Worm (Caenorhabditis elegans) whole organism, L1 larva: ENCODE measurements around the gene apc-2.
A peak's percentile ranks its signal among the peaks of the same experiment; 100 is the strongest.

Experiments used
- C16A3.4 ChIP-seq: fragments of 150-350 bp; optimal IDR thresholded peaks from 2 replicates; lab custom pipeline; 2014; ENCODE audit warnings: missing biosample characterization, missing genetic modification characterization
- F16B12.6 ChIP-seq: fragments of 150-350 bp; optimal IDR thresholded peaks from 2 replicates; lab custom pipeline; 2014; ENCODE audit warnings: missing biosample characterization, missing genetic modification characterization
- Y116A8C.19 ChIP-seq: sonication (generic microtip); optimal IDR thresholded peaks from 2 replicates; lab custom pipeline; 2016; ENCODE audit warnings: missing compliant biosample characterization, missing genetic modification characterization, borderline replicate concordance
- aha-1 ChIP-seq: fragments of 150-350 bp; optimal IDR thresholded peaks from 2 replicates; lab custom pipeline; 2014; ENCODE audit warnings: missing biosample characterization, missing genetic modification characterization
- aly-2 ChIP-seq: fragments of 150-350 bp; optimal IDR thresholded peaks from 2 replicates; lab custom pipeline; 2014; ENCODE audit warnings: missing biosample characterization, missing genetic modification characterization
- ama-1 ChIP-seq: fragments of 150-350 bp; optimal IDR thresholded peaks from 2 replicates; lab custom pipeline; 2014
- blmp-1 ChIP-seq: fragments of 150-350 bp; optimal IDR thresholded peaks from 2 replicates; lab custom pipeline; 2014; ENCODE audit warnings: missing biosample characterization, missing genetic modification characterization
- ceh-63 ChIP-seq: fragments of 200-800 bp; sonication (Bioruptor generic); optimal IDR thresholded peaks from 2 replicates; lab custom pipeline; 2018; ENCODE audit warnings: mild to moderate bottlenecking, missing genetic modification characterization, missing compliant biosample characterization
- ceh-8 ChIP-seq: fragments of 200-800 bp; sonication (Bioruptor generic); optimal IDR thresholded peaks from 2 replicates; lab custom pipeline; 2018; ENCODE audit warnings: mild to moderate bottlenecking, missing genetic modification characterization, moderate library complexity, missing compliant biosample characterization
- ceh-90 ChIP-seq: sonication (generic microtip); optimal IDR thresholded peaks from 2 replicates; lab custom pipeline; 2016; ENCODE audit warnings: missing genetic modification characterization, missing compliant biosample characterization
- ces-1 ChIP-seq: fragments of 150-350 bp; optimal IDR thresholded peaks from 2 replicates; lab custom pipeline; 2014; ENCODE audit warnings: missing biosample characterization, missing genetic modification reagents, missing genetic modification characterization
- dsc-1 ChIP-seq: sonication (generic microtip); optimal IDR thresholded peaks from 2 replicates; lab custom pipeline; 2016; ENCODE audit warnings: mild to moderate bottlenecking, missing genetic modification characterization, missing compliant biosample characterization
- efl-1 ChIP-seq, 4 experiments: fragments of 150-350 bp; optimal IDR thresholded peaks in 3 of 4; peaks in 1 of 4; 1 replicate in 1 of 4; 2 replicates in 3 of 4; lab custom pipeline; 2014; ENCODE audit warnings: missing biosample characterization in 2 of 4, missing genetic modification characterization in 2 of 4, missing genetic modification reagents in 2 of 4
- efl-3 ChIP-seq: fragments of 200-800 bp; sonication (Bioruptor generic); optimal IDR thresholded peaks from 2 replicates; lab custom pipeline; 2018; ENCODE audit warnings: mild to moderate bottlenecking, missing genetic modification characterization, missing compliant biosample characterization
- egl-13 ChIP-seq: sonication (generic microtip); optimal IDR thresholded peaks from 2 replicates; lab custom pipeline; 2016; ENCODE audit warnings: missing genotype, missing genetic modification reagents, missing genetic modification characterization, missing compliant biosample characterization
- egl-27 ChIP-seq, 2 experiments: fragments of 150-350 bp in 1 of 2; sonication (generic microtip); optimal IDR thresholded peaks; 3 replicates each; lab custom pipeline; 2017 to 2018; ENCODE audit warnings: missing biosample characterization in 2 of 2, missing genetic modification characterization in 2 of 2, missing genetic modification reagents in 2 of 2
- elt-2 ChIP-seq: sonication (generic microtip); optimal IDR thresholded peaks from 2 replicates; lab custom pipeline; 2016; ENCODE audit warnings: missing genetic modification characterization, mild to moderate bottlenecking, inconsistent platforms, missing compliant biosample characterization, missing genetic modification reagents
- elt-3 ChIP-seq, 6 experiments: fragments of 150-350 bp in 1 of 6; sonication (generic microtip); optimal IDR thresholded peaks; 2 replicates each; lab custom pipeline; 2017 to 2018; ENCODE audit warnings: missing biosample characterization in 6 of 6, missing genetic modification characterization in 6 of 6, inconsistent platforms in 1 of 6
- ets-5 ChIP-seq: fragments of 200-800 bp; sonication (Bioruptor generic); IDR thresholded peaks from 2 replicates; pipeline ENCODE4 v1.3.6; 2022; ENCODE audit warnings: missing genetic modification characterization, missing compliant biosample characterization
- fkh-10 ChIP-seq: sonication (generic microtip); optimal IDR thresholded peaks from 2 replicates; lab custom pipeline; 2017; ENCODE audit warnings: missing biosample characterization, missing genetic modification reagents, missing genetic modification characterization
- fkh-4 ChIP-seq: sonication (generic microtip); optimal IDR thresholded peaks from 2 replicates; lab custom pipeline; 2016; ENCODE audit warnings: missing compliant biosample characterization, missing genetic modification characterization, borderline replicate concordance
- fos-1 ChIP-seq: fragments of 150-350 bp; optimal IDR thresholded peaks from 2 replicates; lab custom pipeline; 2014; ENCODE audit warnings: missing biosample characterization, missing genetic modification characterization
- grh-1 ChIP-seq: fragments of 200-800 bp; sonication (Bioruptor generic); IDR thresholded peaks from 2 replicates; pipeline ENCODE4 v1.3.6; 2022; ENCODE audit warnings: missing genetic modification reagents, missing genetic modification characterization, missing compliant biosample characterization
- hlh-4 ChIP-seq: sonication (generic microtip); optimal IDR thresholded peaks from 2 replicates; lab custom pipeline; 2016; ENCODE audit warnings: mild to moderate bottlenecking, missing genetic modification characterization, missing compliant biosample characterization
- hpl-2 ChIP-seq: fragments of 150-350 bp; optimal IDR thresholded peaks from 2 replicates; lab custom pipeline; 2014; ENCODE audit warnings: missing biosample characterization, missing genetic modification reagents, missing genetic modification characterization
- irx-1 ChIP-seq: sonication (generic microtip); optimal IDR thresholded peaks from 2 replicates; lab custom pipeline; 2016; ENCODE audit warnings: missing genetic modification characterization, missing compliant biosample characterization
- isw-1 ChIP-seq: fragments of 200-800 bp; sonication (Bioruptor generic); IDR thresholded peaks from 2 replicates; pipeline ENCODE4 v1.3.6; 2022; ENCODE audit warnings: missing genetic modification characterization, missing compliant biosample characterization
- lin-13 ChIP-seq: fragments of 150-350 bp; optimal IDR thresholded peaks from 2 replicates; lab custom pipeline; 2014; ENCODE audit warnings: missing biosample characterization, missing genetic modification reagents, missing genetic modification characterization
- lin-35 ChIP-seq, 2 experiments: fragments of 150-350 bp; optimal IDR thresholded peaks; 2 replicates each; lab custom pipeline; 2014; ENCODE audit warnings: missing biosample characterization in 2 of 2, missing genetic modification characterization in 2 of 2, missing genetic modification reagents in 2 of 2
- lir-3 ChIP-seq: sonication (generic microtip); optimal IDR thresholded peaks from 2 replicates; lab custom pipeline; 2016; ENCODE audit warnings: mild to moderate bottlenecking, missing genetic modification characterization, moderate library complexity, missing compliant biosample characterization; ENCODE audit not compliant: poor library complexity
- lsy-2 ChIP-seq, 2 experiments: fragments of 150-350 bp; optimal IDR thresholded peaks; 2 replicates each; lab custom pipeline; 2014; ENCODE audit warnings: missing biosample characterization in 2 of 2, missing genetic modification characterization in 2 of 2
- mab-9 ChIP-seq: fragments of 200-800 bp; sonication (Bioruptor generic); IDR thresholded peaks from 2 replicates; pipeline ENCODE4 v1.3.6; 2022; ENCODE audit warnings: missing genetic modification reagents, missing genetic modification characterization, missing compliant biosample characterization
- mdl-1 ChIP-seq, 2 experiments: fragments of 150-350 bp; optimal IDR thresholded peaks; 2 replicates each; lab custom pipeline; 2014 to 2017; ENCODE audit warnings: missing biosample characterization in 2 of 2, missing genetic modification characterization in 2 of 2, inconsistent platforms in 1 of 2
- mef-2 ChIP-seq: fragments of 150-350 bp; optimal IDR thresholded peaks from 2 replicates; lab custom pipeline; 2014; ENCODE audit warnings: missing biosample characterization, missing genetic modification characterization
- nhr-11 ChIP-seq: fragments of 150-350 bp; optimal IDR thresholded peaks from 2 replicates; lab custom pipeline; 2014; ENCODE audit warnings: missing biosample characterization, missing genetic modification characterization
- nhr-12 ChIP-seq: sonication (generic microtip); optimal IDR thresholded peaks from 2 replicates; lab custom pipeline; 2017; ENCODE audit warnings: missing biosample characterization, missing genetic modification characterization
- nhr-20 ChIP-seq: sonication (generic microtip); optimal IDR thresholded peaks from 2 replicates; lab custom pipeline; 2016; ENCODE audit warnings: mild to moderate bottlenecking, missing genetic modification characterization, missing compliant biosample characterization
- nhr-237 ChIP-seq: fragments of 150-350 bp; optimal IDR thresholded peaks from 2 replicates; lab custom pipeline; 2014; ENCODE audit warnings: missing biosample characterization, missing genetic modification characterization
- nhr-28 ChIP-seq: fragments of 150-350 bp; optimal IDR thresholded peaks from 2 replicates; lab custom pipeline; 2014; ENCODE audit warnings: missing biosample characterization, missing genetic modification characterization
- nhr-76 ChIP-seq: sonication (generic microtip); optimal IDR thresholded peaks from 2 replicates; lab custom pipeline; 2017; ENCODE audit warnings: missing biosample characterization, missing genetic modification characterization
- nhr-77 ChIP-seq: fragments of 150-350 bp; optimal IDR thresholded peaks from 2 replicates; lab custom pipeline; 2014; ENCODE audit warnings: missing biosample characterization, missing genetic modification characterization
- nhr-84 ChIP-seq: sonication (generic microtip); optimal IDR thresholded peaks from 2 replicates; lab custom pipeline; 2017; ENCODE audit warnings: missing biosample characterization, missing genetic modification characterization
- pqm-1 ChIP-seq: sonication (generic microtip); optimal IDR thresholded peaks from 3 replicates; lab custom pipeline; 2017; ENCODE audit warnings: missing biosample characterization, missing genetic modification characterization
- skn-1 ChIP-seq: fragments of 150-350 bp; optimal IDR thresholded peaks from 2 replicates; lab custom pipeline; 2014; ENCODE audit warnings: missing biosample characterization, missing genetic modification characterization
- snpc-4 ChIP-seq: fragments of 150-350 bp; optimal IDR thresholded peaks from 2 replicates; lab custom pipeline; 2014; ENCODE audit warnings: missing biosample characterization, missing genetic modification characterization
- snu-23 ChIP-seq: sonication (generic microtip); optimal IDR thresholded peaks from 2 replicates; lab custom pipeline; 2016; ENCODE audit warnings: missing genetic modification characterization, missing compliant biosample characterization
- sox-4 ChIP-seq: sonication (generic microtip); optimal IDR thresholded peaks from 2 replicates; lab custom pipeline; 2016; ENCODE audit warnings: missing genetic modification characterization, missing compliant biosample characterization
- sptf-1 ChIP-seq: fragments of 150-350 bp; optimal IDR thresholded peaks from 2 replicates; lab custom pipeline; 2014; ENCODE audit warnings: missing biosample characterization, missing genetic modification characterization
- tbx-2 ChIP-seq: sonication (generic microtip); optimal IDR thresholded peaks from 2 replicates; lab custom pipeline; 2016; ENCODE audit warnings: missing genetic modification characterization, missing compliant biosample characterization
- unc-130 ChIP-seq: fragments of 150-350 bp; optimal IDR thresholded peaks from 2 replicates; lab custom pipeline; 2017; ENCODE audit warnings: missing biosample characterization, missing genetic modification characterization, inconsistent platforms
- unc-30 ChIP-seq: sonication (generic microtip); optimal IDR thresholded peaks from 2 replicates; lab custom pipeline; 2017; ENCODE audit warnings: missing biosample characterization, missing genetic modification characterization
- unc-62 ChIP-seq: fragments of 150-350 bp; optimal IDR thresholded peaks from 2 replicates; lab custom pipeline; 2014; ENCODE audit warnings: missing biosample characterization, missing genetic modification reagents, missing genetic modification characterization
- vab-15 ChIP-seq: sonication (generic microtip); optimal IDR thresholded peaks from 2 replicates; lab custom pipeline; 2017; ENCODE audit warnings: missing genotype, mild to moderate bottlenecking, missing genetic modification characterization, missing compliant biosample characterization
- ztf-4 ChIP-seq: fragments of 150-350 bp; optimal IDR thresholded peaks from 2 replicates; lab custom pipeline; 2014; ENCODE audit warnings: missing biosample characterization, missing genetic modification characterization

apc-2 gene

DNA sequence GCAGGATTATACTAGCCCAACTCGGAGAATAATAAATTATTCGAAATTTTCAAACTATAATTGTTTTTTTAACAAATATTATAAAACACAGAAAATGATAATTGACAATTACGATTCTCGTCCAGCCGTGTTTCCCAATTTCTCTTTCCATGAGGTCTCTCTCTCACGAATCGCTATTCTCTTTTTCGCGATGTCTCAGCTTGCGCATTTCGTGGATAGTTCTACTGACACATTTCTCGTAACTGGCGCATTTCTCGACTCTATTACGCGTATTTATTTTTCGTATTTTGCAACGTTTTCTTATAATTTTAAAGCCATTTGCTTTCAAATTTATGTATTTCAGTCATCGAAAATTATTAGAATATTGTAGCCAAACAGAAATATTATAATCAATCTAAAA is 36.6 kb upstream of the apc-2 start (continued):
- no peak for TF ChIP-seq ama-1
- peak; percentile 75 for TF ChIP-seq elt-2 (tag; lab: Kevin White, UChicago)
- no peak for TF ChIP-seq nhr-28 (tag; lab: Kevin White, UChicago)
- peak; percentile 98 for TF ChIP-seq fos-1
- peak; percentile 97 for TF ChIP-seq nhr-20 (tag; lab: Kevin White, UChicago)
- TF ChIP-seq sox-4, result peak; percentile 85
- peak; percentile 97 for TF ChIP-seq lir-3 (tag; lab: Kevin White, UChicago)
- TF ChIP-seq ets-5, result no peak
- peak; percentile 99 for TF ChIP-seq snu-23 (GFP tag; lab: Kevin White, UChicago)
- no peak for TF ChIP-seq unc-30 (tag; lab: Kevin White, UChicago)
- peak; percentile 99 for TF ChIP-seq nhr-77 (tag; lab: Kevin White, UChicago)
- TF ChIP-seq mab-9 (GFP tag; lab: Robert Waterston, UW), result peak; percentile 86
- peak; percentile 6 to 98 (median 74) for TF ChIP-seq elt-3 (tag; optimal IDR thresholded peaks at IDR 0.05; lab: Kevin White, UChicago)
- TF ChIP-seq hpl-2 (GFP tag; lab: Kevin White, UChicago), result peak; percentile 96
- peak; percentile 86 for TF ChIP-seq egl-13 (tag; lab: Kevin White, UChicago)
- peak; percentile 80 for TF ChIP-seq F16B12.6 (tag; lab: Kevin White, UChicago)
- TF ChIP-seq lin-35 (GFP tag; optimal IDR thresholded peaks at IDR 0.05; lab: Kevin White, UChicago), result peak; percentile 93 to 97
- peak; percentile 79 for TF ChIP-seq snpc-4 (tag; lab: Kevin White, UChicago)
- TF ChIP-seq vab-15 (tag; lab: Kevin White, UChicago), result peak; percentile 99
- TF ChIP-seq grh-1 (GFP tag; lab: Robert Waterston, UW), result peak; percentile 75
- TF ChIP-seq ceh-8 (GFP tag; lab: Kevin White, UChicago), result peak; percentile 80
- TF ChIP-seq aly-2, result peak; percentile 89
- TF ChIP-seq fkh-4, result peak; percentile 79
- TF ChIP-seq nhr-12 (tag; lab: Kevin White, UChicago), result no peak
- TF ChIP-seq C16A3.4 (tag; lab: Kevin White, UChicago), result peak; percentile 100
- no peak for TF ChIP-seq nhr-84
- peak; percentile 87 for TF ChIP-seq blmp-1 (tag; lab: Kevin White, UChicago)
- TF ChIP-seq nhr-76 (tag; lab: Kevin White, UChicago), result peak; percentile 17
- peak in 1 of 2 experiments; percentile 91 for TF ChIP-seq mdl-1 (tag; optimal IDR thresholded peaks at IDR 0.05; lab: Kevin White, UChicago)
- peak; percentile 45 for TF ChIP-seq ceh-90 (tag; lab: Kevin White, UChicago)
- peak; percentile 31 for TF ChIP-seq Y116A8C.19 (tag; lab: Kevin White, UChicago)
- TF ChIP-seq unc-62 (GFP tag; lab: Kevin White, UChicago), result peak; percentile 50
- peak; percentile 97 for TF ChIP-seq dsc-1 (tag; lab: Kevin White, UChicago)
- peak; percentile 69 for TF ChIP-seq irx-1
- TF ChIP-seq skn-1 (tag; lab: Kevin White, UChicago), result peak; percentile 97
- peak; percentile 60 for TF ChIP-seq pqm-1
- TF ChIP-seq isw-1 (GFP tag; lab: Robert Waterston, UW), result peak; percentile 96
- peak; percentile 83 to 97 for TF ChIP-seq egl-27 (tag; optimal IDR thresholded peaks at IDR 0.05; lab: Kevin White, UChicago)
- peak; percentile 69 for TF ChIP-seq mef-2 (tag; lab: Kevin White, UChicago)
- TF ChIP-seq fkh-10 (GFP tag; lab: Kevin White, UChicago), result peak; percentile 99
- TF ChIP-seq ces-1 (GFP tag; lab: Kevin White, UChicago), result peak; percentile 92
- TF ChIP-seq sptf-1 (tag; lab: Kevin White, UChicago), result no peak
- TF ChIP-seq ceh-63, result peak; percentile 95
- peak; percentile 54 for TF ChIP-seq aha-1 (tag; lab: Kevin White, UChicago)
- peak; percentile 96 for TF ChIP-seq nhr-237 (tag; lab: Kevin White, UChicago)
- no peak for TF ChIP-seq hlh-4 (tag; lab: Kevin White, UChicago)
- peak; percentile 80 for TF ChIP-seq nhr-11
- peak; percentile 96 to 98 for TF ChIP-seq efl-1 (optimal IDR thresholded peaks at IDR 0.05; lab: Kevin White, UChicago)
- peak; percentile 87 to 98 for TF ChIP-seq efl-1 (GFP tag; optimal IDR thresholded peaks at IDR 0.05 in 1 of 2; lab: Kevin White, UChicago)
- TF ChIP-seq efl-3 (GFP tag; lab: Kevin White, UChicago), result no peak
- peak; percentile 87 for TF ChIP-seq ztf-4 (tag; lab: Kevin White, UChicago)
- peak; percentile 98 for TF ChIP-seq unc-130 (tag; lab: Kevin White, UChicago)
- TF ChIP-seq lsy-2 (tag; optimal IDR thresholded peaks at IDR 0.05; lab: Kevin White, UChicago), result peak; percentile 96 to 98
- peak; percentile 98 for TF ChIP-seq lin-13
- peak; percentile 95 for TF ChIP-seq tbx-2
